Worm (Caenorhabditis elegans) whole organism, L4 larva: ENCODE data around the gene tps-2.

Source experiments
- D1046.2 ChIP-seq: fragments of 200-800 bp; sonication (Bioruptor generic); IDR thresholded peaks from 2 replicates; pipeline ENCODE4 v1.3.6; 2022; ENCODE audit warnings: missing genetic modification characterization, missing compliant biosample characterization
- ama-1 ChIP-seq: fragments of 150-350 bp; optimal IDR thresholded peaks from 2 replicates; lab custom pipeline; 2014; ENCODE audit warnings: inconsistent platforms, mixed read lengths
- gei-8 ChIP-seq: fragments of 200-800 bp; sonication (Bioruptor generic); optimal IDR thresholded peaks from 2 replicates; lab custom pipeline; 2018; ENCODE audit warnings: mild to moderate bottlenecking, missing genetic modification characterization, missing compliant biosample characterization
- hlh-11 ChIP-seq: fragments of 200-800 bp; sonication (Bioruptor generic); optimal IDR thresholded peaks from 2 replicates; lab custom pipeline; 2018; ENCODE audit warnings: mild to moderate bottlenecking, missing genetic modification characterization, missing compliant biosample characterization
- hmg-1.1 ChIP-seq: fragments of 200-800 bp; sonication (Bioruptor generic); IDR thresholded peaks from 2 replicates; pipeline ENCODE4 v1.3.6; 2022; ENCODE audit warnings: missing genetic modification reagents, missing genetic modification characterization, missing compliant biosample characterization
- lin-13 ChIP-seq: fragments of 150-350 bp; optimal IDR thresholded peaks from 2 replicates; lab custom pipeline; 2014; ENCODE audit warnings: missing biosample characterization, missing genetic modification reagents, missing genetic modification characterization
- lsy-2 ChIP-seq, 2 experiments: fragments of 150-350 bp in 1 of 2; sonication (generic microtip) in 1 of 2; optimal IDR thresholded peaks; 2 replicates each; lab custom pipeline; 2014 to 2017; ENCODE audit warnings: missing biosample characterization in 2 of 2, missing genetic modification characterization in 2 of 2
- nhr-111 ChIP-seq: fragments of 200-800 bp; sonication (Bioruptor generic); optimal IDR thresholded peaks from 2 replicates; lab custom pipeline; 2018; ENCODE audit warnings: mild to moderate bottlenecking, missing genetic modification characterization, missing compliant biosample characterization
- nhr-28 ChIP-seq: fragments of 150-350 bp; optimal IDR thresholded peaks from 2 replicates; lab custom pipeline; 2014; ENCODE audit warnings: missing biosample characterization, missing genetic modification characterization
- pha-4 ChIP-seq, 2 experiments: fragments of 150-350 bp in 1 of 2; fragments of 200-800 bp in 1 of 2; sonication (Bioruptor generic) in 1 of 2; IDR thresholded peaks in 1 of 2; optimal IDR thresholded peaks in 1 of 2; 2 replicates each; pipeline versions ENCODE4 v1.3.6 to Lab custom; 2014 to 2022; ENCODE audit warnings: missing genetic modification characterization in 2 of 2, missing genetic modification reagents in 2 of 2, missing biosample characterization in 1 of 2, missing compliant biosample characterization in 1 of 2
- unc-130 ChIP-seq: sonication (generic microtip); optimal IDR thresholded peaks from 2 replicates; lab custom pipeline; 2016; ENCODE audit warnings: missing genetic modification reagents, missing genetic modification characterization, missing compliant biosample characterization
- zag-1 ChIP-seq: fragments of 150-350 bp; optimal IDR thresholded peaks from 2 replicates; lab custom pipeline; 2014; ENCODE audit warnings: missing biosample characterization, missing genetic modification characterization
- ztf-11 ChIP-seq: fragments of 150-350 bp; optimal IDR thresholded peaks from 2 replicates; lab custom pipeline; 2014; ENCODE audit warnings: missing biosample characterization, missing genetic modification characterization

- TF ChIP-seq unc-130 (no peak), ama-1 (lab: Kevin White, UChicago) (no peak), pha-4 (GFP tag; IDR thresholded peaks at IDR 0.05; lab: Robert Waterston, UW) (no peak), pha-4 (tag; optimal IDR thresholded peaks at IDR 0.05; lab: Kevin White, UChicago) (no peak), ztf-11 (tag; lab: Kevin White, UChicago) (no peak), nhr-111 (GFP tag; lab: Kevin White, UChicago) (no peak), lin-13 (GFP tag; lab: Kevin White, UChicago) (no peak), nhr-28 (tag; lab: Kevin White, UChicago) (peak; percentile 43), D1046.2 (GFP tag; lab: Robert Waterston, UW) (no peak), zag-1 (tag; lab: Kevin White, UChicago) (no peak), lsy-2 (tag; optimal IDR thresholded peaks at IDR 0.05; lab: Kevin White, UChicago) (no peak), hlh-11 (no peak), hmg-1.1 (GFP tag; lab: Robert Waterston, UW) (no peak), gei-8 (GFP tag; lab: Kevin White, UChicago) (no peak)
Measured at ce11 chrII:14599284-14599862, 1.3 kb upstream of the tps-2 start.
